Fruit fly (Drosophila melanogaster): ENCODE data around the gene CG8492.

DNA sequence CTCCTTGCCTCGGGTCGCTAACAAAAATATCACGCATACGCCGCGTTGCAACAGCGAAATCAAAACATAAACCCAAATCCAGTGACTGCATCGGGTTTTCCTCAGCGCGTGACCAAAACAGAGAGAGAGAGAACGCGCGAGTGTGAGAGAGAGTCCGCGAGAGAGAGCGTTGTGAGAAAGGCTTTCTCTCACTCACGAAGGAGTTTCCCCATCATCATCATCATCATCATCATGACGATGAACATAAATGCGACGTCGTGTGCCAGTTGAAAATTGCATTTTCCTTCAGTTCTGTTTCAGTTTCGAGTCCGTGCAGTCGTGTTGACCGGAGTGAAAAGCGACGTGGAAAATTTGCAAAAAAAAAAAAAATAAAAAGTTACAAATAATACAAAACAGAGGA, 15.1 kb upstream of the CG8492 start, which contains the start of gene CG13685:
- TF ChIP-seq Mes4 (GFP tag; optimal IDR thresholded peaks at IDR 0.05) (no peak), CG2889 (GFP tag; IDR thresholded peaks at IDR 0.05) (no peak), tll (GFP tag; optimal IDR thresholded peaks at IDR 0.05) (no peak), CG1647 (GFP tag; optimal IDR thresholded peaks at IDR 0.05) (no peak), salm (tag; optimal IDR thresholded peaks at IDR 0.05) (no peak), sug (tag; optimal IDR thresholded peaks at IDR 0.05) (no peak), CG33213 (GFP tag; optimal IDR thresholded peaks at IDR 0.05) (no peak), trem (tag; optimal IDR thresholded peaks at IDR 0.05) (no peak), Elba2 (GFP tag; optimal IDR thresholded peaks at IDR 0.05) (no peak), CG4360 (GFP tag; IDR thresholded peaks at IDR 0.05) (no peak)

All from whole organism, embryonic.